Worm (Caenorhabditis elegans) whole organism, late embryonic: ENCODE results near the gene acl-13.

Experiments
- ama-1 ChIP-seq: fragments of 150-350 bp; optimal IDR thresholded peaks from 2 replicates; lab custom pipeline; 2014
- ceh-6 ChIP-seq: fragments of 200-800 bp; sonication (Bioruptor generic); optimal IDR thresholded peaks from 2 replicates; lab custom pipeline; 2018; ENCODE audit warnings: mild to moderate bottlenecking, missing genetic modification characterization, missing compliant biosample characterization
- ets-4 ChIP-seq: sonication (generic microtip); optimal IDR thresholded peaks from 2 replicates; lab custom pipeline; 2016; ENCODE audit warnings: missing genetic modification characterization, missing compliant biosample characterization
- fax-1 ChIP-seq: sonication (generic microtip); optimal IDR thresholded peaks from 2 replicates; lab custom pipeline; 2016; ENCODE audit warnings: missing genotype, missing genetic modification characterization, missing compliant biosample characterization
- fkh-10 ChIP-seq: fragments of 150-350 bp; optimal IDR thresholded peaks from 2 replicates; lab custom pipeline; 2014; ENCODE audit warnings: missing biosample characterization, missing genetic modification reagents, missing genetic modification characterization
- hlh-15 ChIP-seq: sonication (generic microtip); optimal IDR thresholded peaks from 2 replicates; lab custom pipeline; 2016; ENCODE audit warnings: missing genetic modification characterization, missing compliant biosample characterization
- hlh-8 ChIP-seq: sonication (generic microtip); optimal IDR thresholded peaks from 2 replicates; lab custom pipeline; 2016; ENCODE audit warnings: missing genotype, missing genetic modification characterization, missing compliant biosample characterization
- pag-3 ChIP-seq: sonication (generic microtip); optimal IDR thresholded peaks from 2 replicates; lab custom pipeline; 2016; ENCODE audit warnings: missing compliant biosample characterization, missing genetic modification characterization, borderline replicate concordance
- pat-9 ChIP-seq: fragments of 200-800 bp; sonication (Bioruptor generic); optimal IDR thresholded peaks from 2 replicates; lab custom pipeline; 2018; ENCODE audit warnings: mild to moderate bottlenecking, missing genetic modification characterization, moderate library complexity, missing compliant biosample characterization
- pha-4 ChIP-seq: fragments of 150-350 bp; optimal IDR thresholded peaks from 2 replicates; lab custom pipeline; 2018; ENCODE audit warnings: missing biosample characterization, missing genetic modification reagents, missing genetic modification characterization
- pqm-1 ChIP-seq: sonication (generic microtip); optimal IDR thresholded peaks from 2 replicates; lab custom pipeline; 2016; ENCODE audit warnings: missing genetic modification characterization, missing compliant biosample characterization
- rnt-1 ChIP-seq: sonication (generic microtip); optimal IDR thresholded peaks from 2 replicates; lab custom pipeline; 2016; ENCODE audit warnings: missing genetic modification characterization, missing compliant biosample characterization
- unc-86 ChIP-seq: sonication (generic microtip); optimal IDR thresholded peaks from 2 replicates; lab custom pipeline; 2016; ENCODE audit warnings: missing genetic modification characterization, missing compliant biosample characterization
- ztf-16 ChIP-seq: sonication (generic microtip); optimal IDR thresholded peaks from 2 replicates; lab custom pipeline; 2017; ENCODE audit warnings: missing genetic modification characterization, missing compliant biosample characterization

- no peak for TF ChIP-seq pag-3 (tag; lab: Kevin White, UChicago)
- TF ChIP-seq rnt-1 (tag; lab: Kevin White, UChicago), result no peak
- TF ChIP-seq unc-86, result no peak
- no peak for TF ChIP-seq ama-1 (lab: Kevin White, UChicago)
- TF ChIP-seq pat-9, result no peak
- no peak for TF ChIP-seq fax-1 (tag; lab: Kevin White, UChicago)
- no peak for TF ChIP-seq hlh-8 (tag; lab: Kevin White, UChicago)
- TF ChIP-seq ets-4 (tag; lab: Kevin White, UChicago), result no peak
- TF ChIP-seq ceh-6 (GFP tag; lab: Kevin White, UChicago), result no peak
- no peak for TF ChIP-seq ztf-16 (tag; lab: Kevin White, UChicago)
- no peak for TF ChIP-seq pha-4 (tag; lab: Kevin White, UChicago)
- no peak for TF ChIP-seq fkh-10 (GFP tag; lab: Kevin White, UChicago)
- no peak for TF ChIP-seq pqm-1
- no peak for TF ChIP-seq hlh-15 (tag; lab: Kevin White, UChicago)
Measured at ce11 chrIV:12451225-12451831, 41.1 kb downstream of the acl-13 start, which contains the start of gene dpy-26.
